Worm (Caenorhabditis elegans): Measurements from ENCODE around the gene unc-105.
A peak's percentile ranks its signal among the peaks of the same experiment; 100 is the strongest.

unc-105 gene

DNA sequence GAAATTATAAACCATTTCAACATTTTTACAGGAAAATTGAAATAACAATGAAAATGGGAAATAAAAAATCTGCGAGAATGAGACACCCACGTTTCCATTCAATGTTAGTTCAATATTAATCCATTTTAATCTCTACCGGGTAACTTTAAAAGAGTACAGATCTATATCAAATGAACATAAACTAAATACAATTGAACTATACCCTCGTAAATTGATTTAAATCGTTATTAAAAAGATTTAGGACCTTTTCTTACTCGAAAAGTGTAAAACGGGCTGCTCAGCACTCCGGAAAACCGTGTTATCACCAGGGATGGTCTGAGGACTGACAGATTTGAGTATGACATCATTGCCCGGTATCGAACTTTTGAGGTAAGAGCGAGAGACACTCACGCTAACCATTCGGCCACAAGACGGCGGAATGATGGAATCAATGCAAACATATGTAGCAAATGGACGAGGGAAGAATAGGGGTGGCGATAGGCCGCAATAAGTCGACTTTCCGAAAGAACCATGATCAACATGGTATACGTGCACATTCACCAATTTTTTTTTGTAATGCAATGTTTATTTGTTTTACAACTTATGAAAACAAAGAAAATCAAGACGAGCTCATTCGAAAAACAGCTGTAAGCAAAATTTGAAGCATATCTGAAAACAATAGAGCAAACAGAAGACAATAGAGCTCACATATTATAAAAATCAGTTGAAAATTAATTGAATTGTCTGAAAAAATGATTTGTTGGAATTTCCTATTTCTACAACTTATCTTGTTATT is 9.2 kb upstream of the unc-105 start, which contains the start of the genes chst-1 and C41C4.9:
Gene chst-1 (minus strand): TSS at position 51 of the 775 bp plus-strand sequence.
Gene C41C4.9 (plus strand): TSS at position 725 of the 775 bp plus-strand sequence.
- TF ChIP-seq pag-3 (tag; optimal IDR thresholded peaks at IDR 0.05; ENCODE audit: borderline replicate concordance) (peak; percentile 84), ceh-30 (tag; optimal IDR thresholded peaks at IDR 0.05) (peak; percentile 73), gmeb-2 (tag; optimal IDR thresholded peaks at IDR 0.05) (peak; percentile 93), sox-4 (tag; optimal IDR thresholded peaks at IDR 0.05) (peak; percentile 92), syd-9 (tag; optimal IDR thresholded peaks at IDR 0.05) (peak; percentile 90), ceh-22 (tag; optimal IDR thresholded peaks at IDR 0.05) (peak; percentile 56), ceh-24 (tag; optimal IDR thresholded peaks at IDR 0.05) (peak; percentile 69), pat-9 (tag; optimal IDR thresholded peaks at IDR 0.05) (peak; percentile 94), ceh-18 (tag; optimal IDR thresholded peaks at IDR 0.05) (peak; percentile 88), ets-4 (tag; optimal IDR thresholded peaks at IDR 0.05) (peak; percentile 77), ceh-34 (tag; optimal IDR thresholded peaks at IDR 0.05) (peak; percentile 92), ztf-16 (tag; optimal IDR thresholded peaks at IDR 0.05) (peak; percentile 96), C38D4.7 (GFP tag; optimal IDR thresholded peaks at IDR 0.05) (peak; percentile 88), hlh-13 (GFP tag; optimal IDR thresholded peaks at IDR 0.05) (peak; percentile 91), elt-2 (tag; optimal IDR thresholded peaks at IDR 0.05) (peak; percentile 97), unc-3 (GFP tag; conservative IDR thresholded peaks at IDR 0.05) (peak; percentile 91), unc-3 (tag; optimal IDR thresholded peaks at IDR 0.05) (peak; percentile 86), ceh-9 (tag; optimal IDR thresholded peaks at IDR 0.05) (peak; percentile 89), elt-4 (tag; optimal IDR thresholded peaks at IDR 0.05) (peak; percentile 73), ceh-14 (tag; optimal IDR thresholded peaks at IDR 0.05) (peak; percentile 88), fkh-6 (tag; optimal IDR thresholded peaks at IDR 0.05) (peak; percentile 94), zip-5 (tag; optimal IDR thresholded peaks at IDR 0.05) (peak; percentile 67), C08G9.2 (tag; optimal IDR thresholded peaks at IDR 0.05) (peak; percentile 80), ceh-48 (tag; optimal IDR thresholded peaks at IDR 0.05) (peak; percentile 82), pax-1 (tag; optimal IDR thresholded peaks at IDR 0.05) (no peak), K02D7.2 (tag; optimal IDR thresholded peaks at IDR 0.05) (peak; percentile 89), ref-2 (tag; optimal IDR thresholded peaks at IDR 0.05) (no peak), lim-6 (tag; optimal IDR thresholded peaks at IDR 0.05) (peak; percentile 76), madf-2 (tag; optimal IDR thresholded peaks at IDR 0.05) (peak; percentile 92), ama-1 (optimal IDR thresholded peaks at IDR 0.05) (no peak), ceh-19 (GFP tag; optimal IDR thresholded peaks at IDR 0.05) (peak; percentile 94), sdc-2 (tag; optimal IDR thresholded peaks at IDR 0.05) (peak; percentile 86), fkh-10 (GFP tag; optimal IDR thresholded peaks at IDR 0.05) (peak; percentile 74), pqm-1 (tag; optimal IDR thresholded peaks at IDR 0.05) (peak; percentile 84), ceh-6 (GFP tag; optimal IDR thresholded peaks at IDR 0.05) (peak; percentile 96), T23F11.4 (GFP tag; optimal IDR thresholded peaks at IDR 0.05) (peak; percentile 88), tbx-2 (tag; optimal IDR thresholded peaks at IDR 0.05) (peak; percentile 90), pros-1 (tag; optimal IDR thresholded peaks at IDR 0.05) (no peak), hlh-30 (tag; optimal IDR thresholded peaks at IDR 0.05; ENCODE audit: insufficient read depth) (peak; percentile 69), unc-86 (tag; optimal IDR thresholded peaks at IDR 0.05) (peak; percentile 90), unc-55 (GFP tag; optimal IDR thresholded peaks at IDR 0.05) (peak; percentile 16), K09A11.1 (tag; optimal IDR thresholded peaks at IDR 0.05; ENCODE audit: insufficient read depth) (peak; percentile 79), mec-3 (tag; optimal IDR thresholded peaks at IDR 0.05; ENCODE audit: borderline replicate concordance) (no peak), nhr-232 (tag; optimal IDR thresholded peaks at IDR 0.05) (peak; percentile 89), ttx-3 (tag; optimal IDR thresholded peaks at IDR 0.05) (peak; percentile 89), sox-2 (GFP tag; IDR thresholded peaks at IDR 0.05) (peak; percentile 81), unc-42 (tag; optimal IDR thresholded peaks at IDR 0.05) (peak; percentile 26), odd-2 (tag; optimal IDR thresholded peaks at IDR 0.05) (no peak), dmd-4 (tag; optimal IDR thresholded peaks at IDR 0.05; ENCODE audit: borderline replicate concordance) (peak; percentile 86), npax-4 (tag; optimal IDR thresholded peaks at IDR 0.05) (peak; percentile 76), ceh-31 (tag; optimal IDR thresholded peaks at IDR 0.05) (peak; percentile 84), ahr-1 (tag; optimal IDR thresholded peaks at IDR 0.05) (peak; percentile 91)

Measured in whole organism, late embryonic.